Fruit fly (Drosophila melanogaster): ENCODE data around the gene drd.
A peak's percentile ranks its signal among the peaks of the same experiment; 100 is the strongest.

Gene drd

DNA sequence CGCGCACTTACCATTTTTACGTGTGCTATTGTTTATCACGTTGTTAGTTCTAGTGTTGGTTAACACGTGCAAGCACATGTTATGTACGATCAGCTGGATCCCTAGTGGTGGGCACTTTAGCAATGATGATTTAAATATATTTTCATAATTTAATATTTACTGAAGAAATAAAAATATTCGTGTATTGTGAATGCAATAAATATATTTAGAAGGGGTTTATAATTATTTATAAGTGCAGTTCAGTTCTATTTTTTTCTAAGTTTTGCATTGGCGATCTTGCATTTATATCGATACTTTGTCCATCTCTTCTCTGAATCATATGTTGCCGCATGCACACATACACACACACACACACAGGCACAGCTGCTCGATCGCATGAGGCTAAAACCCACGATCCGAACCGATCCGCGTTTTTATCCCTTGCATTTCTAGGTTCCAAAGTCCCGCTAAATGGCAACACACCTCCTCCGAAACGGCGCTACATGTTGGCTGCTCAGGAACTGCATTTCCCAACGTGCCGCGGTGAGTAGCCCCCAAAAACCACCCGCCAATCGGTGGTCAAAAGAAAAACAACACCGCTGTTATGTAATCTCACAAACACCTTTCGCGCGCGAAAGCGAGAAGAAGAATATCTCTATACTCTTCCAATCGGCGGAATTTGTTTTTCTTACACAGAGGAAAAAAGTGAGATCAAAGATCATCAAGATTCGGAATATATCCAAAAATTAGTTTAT is 39.6 kb upstream of the drd start, which contains the start of the genes CG15027 and Dbct (continued):
- TF ChIP-seq HHEX (GFP tag; optimal IDR thresholded peaks at IDR 0.05) (peak; percentile 31), seq (GFP tag; IDR thresholded peaks at IDR 0.05) (no peak), Hr3 (GFP tag; optimal IDR thresholded peaks at IDR 0.05) (peak; percentile 55), CG16813 (GFP tag; IDR thresholded peaks at IDR 0.05; ENCODE audit: partially characterized antibody) (peak; percentile 78), CG15269 (tag; optimal IDR thresholded peaks at IDR 0.05) (peak; percentile 65), HLH3B (GFP tag; IDR thresholded peaks at IDR 0.05) (peak; percentile 58; the same call in 1 of the 2 replicates), Meics (GFP tag; optimal IDR thresholded peaks at IDR 0.05) (peak; percentile 42), row (GFP tag; IDR thresholded peaks at IDR 0.05) (peak; percentile 91), Trl (optimal IDR thresholded peaks at IDR 0.05) (no peak), Trl (GFP tag; optimal IDR thresholded peaks at IDR 0.05) (no peak), HmgZ (tag; optimal IDR thresholded peaks at IDR 0.05) (peak; percentile 84), CG6654 (GFP tag; optimal IDR thresholded peaks at IDR 0.05) (no peak), rib (GFP tag; IDR thresholded peaks at IDR 0.05) (0 out of 2 replicates have a peak, but pooled peaks have one; percentile 34), CG32772 (GFP tag; IDR thresholded peaks at IDR 0.05) (peak; percentile 67), Gug (GFP tag; IDR thresholded peaks at IDR 0.05) (0 out of 4 replicates have a peak, but pooled peaks have one; percentile 43), psq (GFP tag; optimal IDR thresholded peaks at IDR 0.05) (peak; percentile 28), cad (GFP tag; optimal IDR thresholded peaks at IDR 0.05) (no peak), Rx (GFP tag; IDR thresholded peaks at IDR 0.05) (no peak; the same call in 1 of the 2 replicates), CG3726 (GFP tag; IDR thresholded peaks at IDR 0.05) (no peak), CG17912 (GFP tag; optimal IDR thresholded peaks at IDR 0.05) (no peak), CG9876 (GFP tag; optimal IDR thresholded peaks at IDR 0.05) (no peak), so (GFP tag; IDR thresholded peaks at IDR 0.05) (no peak; the same call in 2 of the 3 replicates), Hr39 (optimal IDR thresholded peaks at IDR 0.05) (no peak), CG14860 (GFP tag; IDR thresholded peaks at IDR 0.05; ENCODE audit: partially characterized antibody) (0 out of 3 replicates have a peak, but pooled peaks have one; percentile 41), CG13123 (GFP tag; optimal IDR thresholded peaks at IDR 0.05) (peak; percentile 24), CG17359 (tag; optimal IDR thresholded peaks at IDR 0.05) (peak; percentile 54), zen2 (GFP tag; IDR thresholded peaks at IDR 0.05; ENCODE audit: partially characterized antibody) (no peak; the same call in 2 of the 3 replicates), HLH54F (GFP tag; optimal IDR thresholded peaks at IDR 0.05) (no peak), Oaz (GFP tag; IDR thresholded peaks at IDR 0.05) (peak; percentile 11; the same call in 1 of the 2 replicates), CG18011 (GFP tag; optimal IDR thresholded peaks at IDR 0.05) (no peak), Gsc (GFP tag; IDR thresholded peaks at IDR 0.05) (no peak), CG12236 (GFP tag; optimal IDR thresholded peaks at IDR 0.05) (no peak), CG6813 (GFP tag; optimal IDR thresholded peaks at IDR 0.05) (no peak), ac (GFP tag; optimal IDR thresholded peaks at IDR 0.05) (no peak), Fer1 (GFP tag; optimal IDR thresholded peaks at IDR 0.05) (peak; percentile 38), tap (tag; optimal IDR thresholded peaks at IDR 0.05) (peak; percentile 48), Mrtf (GFP tag; IDR thresholded peaks at IDR 0.05) (0 out of 3 replicates have a peak, but pooled peaks have one; percentile 5), chm (GFP tag; IDR thresholded peaks at IDR 0.05) (no peak), onecut (GFP tag; IDR thresholded peaks at IDR 0.05) (no peak), CG4707 (GFP tag; optimal IDR thresholded peaks at IDR 0.05) (no peak), CG13894 (tag; optimal IDR thresholded peaks at IDR 0.05) (peak; percentile 47), CG2116 (GFP tag; optimal IDR thresholded peaks at IDR 0.05) (peak; percentile 67), Neu2 (GFP tag; optimal IDR thresholded peaks at IDR 0.05; ENCODE audit: borderline replicate concordance) (no peak), ase (GFP tag; IDR thresholded peaks at IDR 0.05) (peak; percentile 59; the same call in 2 of the 3 replicates), gem (tag; optimal IDR thresholded peaks at IDR 0.05) (peak; percentile 82), caup (GFP tag; optimal IDR thresholded peaks at IDR 0.05; ENCODE audit: severe bottlenecking) (peak; percentile 4), gsb (GFP tag; IDR thresholded peaks at IDR 0.05) (no peak), CG1529 (GFP tag; optimal IDR thresholded peaks at IDR 0.05) (peak; percentile 24), Nf-YB (GFP tag; optimal IDR thresholded peaks at IDR 0.05) (peak; percentile 45), tgo (GFP tag; IDR thresholded peaks at IDR 0.05) (peak; percentile 71)
